Fruit fly (Drosophila melanogaster): Measurements from ENCODE around the gene CG9705.
A peak's percentile ranks its signal among the peaks of the same experiment; 100 is the strongest.

CG9705 gene

dm6 chr3L:16765647-16766628 is 14.0 kb upstream of the CG9705 start, which contains the start of gene Nrt (continued):
- TF ChIP-seq bbx (GFP tag; IDR thresholded peaks at IDR 0.05; ENCODE audit: partially characterized antibody) (peak; percentile 50; the same call in 1 of the 2 replicates), luna (GFP tag; optimal IDR thresholded peaks at IDR 0.05) (no peak), Spps (tag; optimal IDR thresholded peaks at IDR 0.05) (peak; percentile 59), nerfin-1 (tag; optimal IDR thresholded peaks at IDR 0.05) (peak; percentile 57), CG12769 (tag; optimal IDR thresholded peaks at IDR 0.05) (peak; percentile 47), CG2116 (GFP tag; optimal IDR thresholded peaks at IDR 0.05) (peak; percentile 42), pan (optimal IDR thresholded peaks at IDR 0.05) (no peak), pan (GFP tag; optimal IDR thresholded peaks at IDR 0.05 in 1 of 2, IDR thresholded peaks at IDR 0.05 in 1 of 2) (no peak), Abd-B (GFP tag; optimal IDR thresholded peaks at IDR 0.05) (no peak), CG11456 (GFP tag; IDR thresholded peaks at IDR 0.05) (no peak), CG10267 (tag; optimal IDR thresholded peaks at IDR 0.05) (peak; percentile 83), lmd (GFP tag; IDR thresholded peaks at IDR 0.05) (peak; percentile 36), chm (GFP tag; IDR thresholded peaks at IDR 0.05) (peak; percentile 92), CG8765 (GFP tag; IDR thresholded peaks at IDR 0.05) (no peak), HLHmδ (GFP tag; optimal IDR thresholded peaks at IDR 0.05) (peak; percentile 55), CG17186 (GFP tag; optimal IDR thresholded peaks at IDR 0.05) (no peak), gsb-n (tag; optimal IDR thresholded peaks at IDR 0.05) (peak; percentile 75), CG8281 (tag; optimal IDR thresholded peaks at IDR 0.05) (no peak), Meics (GFP tag; optimal IDR thresholded peaks at IDR 0.05) (peak; percentile 67), CG3281 (GFP tag; optimal IDR thresholded peaks at IDR 0.05) (peak; percentile 70), CG18262 (tag; optimal IDR thresholded peaks at IDR 0.05) (peak; percentile 73), CG9817 (tag; optimal IDR thresholded peaks at IDR 0.05) (peak; percentile 47), E2f2 (GFP tag; IDR thresholded peaks at IDR 0.05) (peak; percentile 53; the same call in 1 of the 2 replicates), NfI (GFP tag; optimal IDR thresholded peaks at IDR 0.05) (peak; percentile 49), CG1603 (tag; optimal IDR thresholded peaks at IDR 0.05) (peak; percentile 15), corto (GFP tag; optimal IDR thresholded peaks at IDR 0.05) (peak; percentile 4), Eip74EF (GFP tag; optimal IDR thresholded peaks at IDR 0.05) (peak in 1 of 2 experiments; percentile 55), kah (GFP tag; optimal IDR thresholded peaks at IDR 0.05) (peak; percentile 39), Med (GFP tag) (peak; percentile 93), Lhr (GFP tag; optimal IDR thresholded peaks at IDR 0.05) (no peak), vnd (GFP tag; IDR thresholded peaks at IDR 0.05; ENCODE audit: partially characterized antibody) (no peak), CG5180 (GFP tag; optimal IDR thresholded peaks at IDR 0.05) (peak; percentile 39), Atf-2 (GFP tag; optimal IDR thresholded peaks at IDR 0.05) (no peak), az2 (GFP tag; optimal IDR thresholded peaks at IDR 0.05) (peak; percentile 71), E2f1 (GFP tag; IDR thresholded peaks at IDR 0.05) (peak; percentile 36; the same call in 1 of the 2 replicates), YL-1 (GFP tag; optimal IDR thresholded peaks at IDR 0.05) (peak; percentile 42), dati (GFP tag; IDR thresholded peaks at IDR 0.05) (no peak), CG7372 (GFP tag; IDR thresholded peaks at IDR 0.05) (no peak), yki (optimal IDR thresholded peaks at IDR 0.05) (no peak), zfh2 (GFP tag; optimal IDR thresholded peaks at IDR 0.05) (no peak), Mes4 (GFP tag; optimal IDR thresholded peaks at IDR 0.05) (no peak), CG3995 (GFP tag; optimal IDR thresholded peaks at IDR 0.05) (no peak), CG14965 (GFP tag; optimal IDR thresholded peaks at IDR 0.05; ENCODE audit: borderline replicate concordance) (no peak), ftz-f1 (GFP tag; optimal IDR thresholded peaks at IDR 0.05) (no peak), CG6689 (GFP tag; IDR thresholded peaks at IDR 0.05) (peak; percentile 73), H2.0 (GFP tag; IDR thresholded peaks at IDR 0.05) (no peak), ro (GFP tag; IDR thresholded peaks at IDR 0.05) (no peak), crp (GFP tag; optimal IDR thresholded peaks at IDR 0.05) (no peak)

Data from whole organism, embryonic.